Fruit fly (Drosophila melanogaster) whole organism, embryonic: ENCODE results near the gene CG13028.

Experiments used
- Abd-B ChIP-seq: fragments of 200-800 bp; sonication (Bioruptor generic); optimal IDR thresholded peaks from 2 replicates; lab custom pipeline; 2018; ENCODE audit warnings: missing biosample characterization, mild to moderate bottlenecking, missing genetic modification characterization, moderate library complexity
- BtbVII ChIP-seq: fragments of 200-800 bp; sonication (Bioruptor generic); optimal IDR thresholded peaks from 3 replicates; lab custom pipeline; 2017; ENCODE audit warnings: missing biosample characterization, mild to moderate bottlenecking, missing genetic modification characterization
- CG10321 ChIP-seq: fragments of 200-800 bp; sonication (Bioruptor generic); IDR thresholded peaks from 2 replicates; pipeline ENCODE4 v1.3.6; 2022; ENCODE audit warnings: missing biosample characterization, missing genetic modification characterization
- CG10543 ChIP-seq: fragments of 200-800 bp; sonication (Bioruptor generic); optimal IDR thresholded peaks from 3 replicates; lab custom pipeline; 2017; ENCODE audit warnings: missing biosample characterization, mild to moderate bottlenecking, missing genetic modification characterization, moderate library complexity
- CG11093 ChIP-seq: fragments of 200-800 bp; sonication (Bioruptor generic); IDR thresholded peaks from 3 replicates; pipeline ENCODE4 v1.3.6; 2022; ENCODE audit warnings: missing biosample characterization, missing genetic modification characterization
- CG11504 ChIP-seq: fragments of 200-800 bp; sonication (Bioruptor generic); optimal IDR thresholded peaks from 3 replicates; lab custom pipeline; 2019; ENCODE audit warnings: missing biosample characterization, mild to moderate bottlenecking, missing genetic modification characterization, moderate library complexity
- CG13624 ChIP-seq: fragments of 200-800 bp; sonication (Bioruptor generic); optimal IDR thresholded peaks from 2 replicates; lab custom pipeline; 2016; ENCODE audit warnings: missing biosample characterization, missing genetic modification characterization
- CG14441 ChIP-seq: fragments of 200-800 bp; sonication (Bioruptor generic); IDR thresholded peaks from 2 replicates; pipeline ENCODE4 v1.3.6; 2022; ENCODE audit warnings: missing biosample characterization, missing genetic modification characterization
- CG32767 ChIP-seq: fragments of 200-800 bp; sonication (Bioruptor generic); IDR thresholded peaks from 2 replicates; pipeline ENCODE4 v1.3.6; 2022; ENCODE audit warnings: missing biosample characterization, missing genetic modification characterization
- CG34376 ChIP-seq: fragments of 200-800 bp; sonication (Bioruptor generic); optimal IDR thresholded peaks from 2 replicates; lab custom pipeline; 2018; ENCODE audit warnings: missing biosample characterization, mild to moderate bottlenecking, missing genetic modification characterization
- CG3847 ChIP-seq: fragments of 200-800 bp; sonication (Bioruptor generic); IDR thresholded peaks from 2 replicates; pipeline ENCODE4 v1.3.6; 2022; ENCODE audit warnings: missing biosample characterization, missing genetic modification characterization
- CG6272 ChIP-seq: fragments of 200-800 bp; sonication (Bioruptor generic); IDR thresholded peaks from 2 replicates; pipeline ENCODE4 v1.3.6; 2022; ENCODE audit warnings: missing biosample characterization, missing genetic modification characterization
- CG7271 ChIP-seq: fragments of 200-800 bp; sonication (Bioruptor generic); optimal IDR thresholded peaks from 2 replicates; lab custom pipeline; 2018; ENCODE audit warnings: missing biosample characterization, mild to moderate bottlenecking, missing genetic modification characterization, moderate library complexity
- CG7987 ChIP-seq: fragments of 200-800 bp; sonication (Bioruptor generic); optimal IDR thresholded peaks from 2 replicates; lab custom pipeline; 2018; ENCODE audit warnings: missing biosample characterization, mild to moderate bottlenecking, missing genetic modification characterization, moderate library complexity
- CTCF ChIP-seq: fragments of 200-800 bp; sonication (Bioruptor generic); optimal IDR thresholded peaks from 2 replicates; lab custom pipeline; 2017; ENCODE audit warnings: missing biosample characterization, mild to moderate bottlenecking, missing genetic modification characterization, moderate library complexity
- Deaf1 ChIP-seq: fragments of 200-800 bp; optimal IDR thresholded peaks from 3 replicates; lab custom pipeline; 2019; ENCODE audit warnings: missing biosample characterization, mild to moderate bottlenecking, missing genetic modification characterization, moderate library complexity
- Dip3 ChIP-seq: fragments of 200-800 bp; sonication (Bioruptor generic); optimal IDR thresholded peaks from 3 replicates; lab custom pipeline; 2016; ENCODE audit warnings: missing biosample characterization, missing genetic modification characterization
- GATAe ChIP-seq: fragments of 200-800 bp; sonication (Bioruptor generic); conservative IDR thresholded peaks from 2 replicates; pipeline ENCODE4 v1.3.6; 2022; ENCODE audit warnings: missing biosample characterization, missing genetic modification characterization
- HLH3B ChIP-seq: fragments of 200-800 bp; sonication (Bioruptor generic); IDR thresholded peaks from 2 replicates; pipeline ENCODE4 v1.3.6; 2022; ENCODE audit warnings: missing biosample characterization, missing genetic modification characterization
- Hr78 ChIP-seq, 2 experiments: fragments of 200-800 bp in 1 of 2; fragments of >200 bp in 1 of 2; sonication (Bioruptor generic) in 1 of 2; optimal IDR thresholded peaks; 2 replicates each; lab custom pipeline; 2017 to 2019; ENCODE audit warnings: missing biosample characterization in 2 of 2, missing genetic modification characterization in 2 of 2, mild to moderate bottlenecking in 1 of 2, moderate library complexity in 1 of 2
- Lhr ChIP-seq: fragments of 200-800 bp; sonication (Bioruptor generic); optimal IDR thresholded peaks from 3 replicates; lab custom pipeline; 2017; ENCODE audit warnings: mild to moderate bottlenecking, missing biosample characterization, missing genetic modification reagents, missing genetic modification characterization
- Med ChIP-seq: fragments of 200-800 bp; sonication (Bioruptor generic); peaks from one replicate; lab custom pipeline; 2016; ENCODE audit warnings: missing biosample characterization, missing genetic modification characterization, mild to moderate bottlenecking, inconsistent platforms, moderate library complexity
- Optix ChIP-seq: fragments of 200-800 bp; sonication (Bioruptor generic); IDR thresholded peaks from 3 replicates; pipeline ENCODE4 v1.3.6; 2022; ENCODE audit warnings: missing biosample characterization, missing genetic modification characterization
- Trl ChIP-seq, 3 experiments: fragments of >200 bp in 2 of 3; fragments of 200-800 bp in 1 of 3; sonication (Bioruptor generic) in 1 of 3; optimal IDR thresholded peaks; 2 replicates in 1 of 3; 3 replicates in 2 of 3; lab custom pipeline; 2016 to 2017; ENCODE audit warnings: missing biosample characterization in 1 of 3, missing genetic modification characterization in 1 of 3
- ab ChIP-seq: fragments of 200-800 bp; sonication (Bioruptor generic); optimal IDR thresholded peaks from 2 replicates; lab custom pipeline; 2016; ENCODE audit warnings: missing biosample characterization, missing genetic modification characterization
- br ChIP-seq: fragments of >200 bp; optimal IDR thresholded peaks from 2 replicates; lab custom pipeline; 2017
- chinmo ChIP-seq: fragments of 200-800 bp; sonication (Bioruptor generic); IDR thresholded peaks from 4 replicates; pipeline ENCODE4 v1.3.6; 2022; ENCODE audit warnings: missing biosample characterization, missing genetic modification characterization; ENCODE audit not compliant: partially characterized antibody
- corto ChIP-seq: fragments of 200-800 bp; sonication (Bioruptor generic); optimal IDR thresholded peaks from 2 replicates; lab custom pipeline; 2016; ENCODE audit warnings: missing biosample characterization, mild to moderate bottlenecking, missing genetic modification characterization, moderate library complexity
- crol ChIP-seq: fragments of 200-800 bp; sonication (Bioruptor generic); IDR thresholded peaks from 2 replicates; pipeline ENCODE4 v1.3.6; 2022; ENCODE audit warnings: missing biosample characterization, missing genetic modification characterization
- dysf ChIP-seq: fragments of 200-800 bp; sonication (Bioruptor generic); IDR thresholded peaks from 3 replicates; pipeline ENCODE4 v1.3.6; 2022; ENCODE audit warnings: missing biosample characterization, missing genetic modification characterization
- exex ChIP-seq: fragments of 200-800 bp; sonication (Bioruptor generic); optimal IDR thresholded peaks from 4 replicates; lab custom pipeline; 2018; ENCODE audit warnings: missing biosample characterization, mild to moderate bottlenecking, missing genetic modification characterization, moderate library complexity
- ftz-f1 ChIP-seq: fragments of 200-800 bp; sonication (Bioruptor generic); optimal IDR thresholded peaks from 2 replicates; lab custom pipeline; 2016; ENCODE audit warnings: missing biosample characterization, missing genetic modification characterization
- gce ChIP-seq: fragments of 200-800 bp; sonication (Bioruptor generic); IDR thresholded peaks from 3 replicates; pipeline ENCODE4 v1.3.6; 2022; ENCODE audit warnings: missing biosample characterization, missing genetic modification characterization
- gcm ChIP-seq: fragments of 200-800 bp; sonication (Bioruptor generic); optimal IDR thresholded peaks from 2 replicates; lab custom pipeline; 2019; ENCODE audit warnings: missing biosample characterization, mild to moderate bottlenecking, missing genetic modification characterization, moderate library complexity
- grau ChIP-seq: fragments of 200-800 bp; optimal IDR thresholded peaks from 3 replicates; lab custom pipeline; 2019; ENCODE audit warnings: missing biosample characterization, mild to moderate bottlenecking, missing genetic modification characterization, moderate library complexity
- gro ChIP-seq: fragments of 200-800 bp; sonication (Bioruptor generic); optimal IDR thresholded peaks from 2 replicates; lab custom pipeline; 2016; ENCODE audit warnings: missing biosample characterization, missing genetic modification characterization
- h ChIP-seq: fragments of >200 bp; optimal IDR thresholded peaks from 2 replicates; lab custom pipeline; 2017
- insv ChIP-seq, 2 experiments: fragments of 200-800 bp; sonication (Bioruptor generic); optimal IDR thresholded peaks; 3 replicates each; lab custom pipeline; 2016 to 2018; ENCODE audit warnings: missing biosample characterization in 2 of 2, missing genetic modification characterization in 2 of 2
- lola ChIP-seq, 3 experiments: fragments of >200 bp in 2 of 3; fragments of 200-800 bp in 1 of 3; sonication (Bioruptor generic) in 1 of 3; optimal IDR thresholded peaks; 2 replicates each; lab custom pipeline; 2017 to 2019; ENCODE audit warnings: missing biosample characterization in 3 of 3, missing genetic modification characterization in 3 of 3, mild to moderate bottlenecking in 1 of 3, moderate library complexity in 1 of 3
- mirr ChIP-seq: fragments of 200-800 bp; sonication (Bioruptor generic); optimal IDR thresholded peaks from 3 replicates; lab custom pipeline; 2018; ENCODE audit warnings: missing biosample characterization, mild to moderate bottlenecking, missing genetic modification characterization
- nerfin-2 ChIP-seq: fragments of 200-800 bp; sonication (Bioruptor generic); IDR thresholded peaks from 2 replicates; pipeline ENCODE4 v1.3.6; 2022; ENCODE audit warnings: missing biosample characterization, missing genetic modification characterization; ENCODE audit not compliant: partially characterized antibody
- pros ChIP-seq: fragments of 200-800 bp; sonication (Bioruptor generic); optimal IDR thresholded peaks from 3 replicates; lab custom pipeline; 2019; ENCODE audit warnings: missing biosample characterization, mild to moderate bottlenecking, missing genetic modification characterization, moderate library complexity
- run ChIP-seq: fragments of 200-800 bp; sonication (Bioruptor generic); optimal IDR thresholded peaks from 3 replicates; lab custom pipeline; 2018; ENCODE audit warnings: missing biosample characterization, mild to moderate bottlenecking, missing genetic modification characterization
- scrt ChIP-seq: fragments of 200-800 bp; sonication (Bioruptor generic); optimal IDR thresholded peaks from 2 replicates; lab custom pipeline; 2018; ENCODE audit warnings: missing biosample characterization, mild to moderate bottlenecking, missing genetic modification characterization, moderate library complexity
- sr ChIP-seq: fragments of 200-800 bp; sonication (Bioruptor generic); IDR thresholded peaks from 3 replicates; pipeline ENCODE4 v1.3.6; 2022; ENCODE audit warnings: missing biosample characterization, missing genetic modification characterization
- stc ChIP-seq: fragments of 200-800 bp; sonication (Bioruptor generic); IDR thresholded peaks from 2 replicates; pipeline ENCODE4 v1.3.6; 2022; ENCODE audit warnings: missing biosample characterization, missing genetic modification characterization
- tio ChIP-seq: fragments of 200-800 bp; sonication (Bioruptor generic); optimal IDR thresholded peaks from 2 replicates; lab custom pipeline; 2017; ENCODE audit warnings: missing biosample characterization, missing genetic modification characterization, inconsistent platforms
- tna ChIP-seq: fragments of 200-800 bp; sonication (Bioruptor generic); IDR thresholded peaks from 2 replicates; pipeline ENCODE4 v1.3.6; 2022; ENCODE audit warnings: missing biosample characterization, missing genetic modification characterization; ENCODE audit not compliant: partially characterized antibody
- vvl ChIP-seq: fragments of 200-800 bp; sonication (Bioruptor generic); IDR thresholded peaks from 2 replicates; pipeline ENCODE4 v1.3.6; 2022; ENCODE audit warnings: missing biosample characterization, missing genetic modification characterization
- yki ChIP-seq: fragments of >200 bp; optimal IDR thresholded peaks from 3 replicates; lab custom pipeline; 2018

CG13028 gene

DNA sequence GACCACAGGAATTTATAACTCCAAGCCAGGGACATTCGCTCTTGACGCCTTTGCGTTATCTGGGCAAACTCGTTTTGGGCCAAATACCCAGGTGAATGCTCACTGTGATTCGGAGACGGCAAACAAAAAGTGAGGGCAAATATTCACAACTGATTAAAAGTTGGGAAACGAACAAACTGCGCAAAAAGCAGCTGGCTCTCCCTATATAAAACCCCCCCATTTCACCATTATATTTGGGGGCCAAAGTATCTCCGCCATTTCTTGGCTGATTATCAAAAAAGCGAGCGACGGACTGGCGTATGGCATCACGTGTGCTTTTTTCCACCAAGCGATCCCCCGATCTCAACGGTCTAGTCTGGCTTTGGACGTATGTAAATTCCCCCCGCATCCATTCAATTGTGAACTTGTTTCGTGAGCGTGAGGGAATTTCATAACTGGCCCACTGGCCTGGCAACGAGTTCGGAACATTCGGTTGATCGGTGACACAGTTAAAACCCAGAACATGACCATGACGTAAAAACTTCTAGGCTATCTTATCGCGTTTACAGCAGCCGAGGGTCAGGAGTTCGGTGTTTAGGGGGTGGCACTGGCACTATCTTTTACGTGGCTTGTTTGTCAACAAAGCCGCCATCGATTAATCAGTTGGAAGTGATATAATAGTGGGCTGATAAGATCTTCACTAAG, 35.5 kb downstream of the CG13028 start (continued):
- TF ChIP-seq CG14441 (GFP tag; lab: Robert Waterston, UW): no peak
- peak; percentile 81 for TF ChIP-seq ftz-f1 (GFP tag; lab: Kevin White, UChicago)
- TF ChIP-seq Deaf1 (tag; lab: Kevin White, UChicago): peak; percentile 43
- peak; percentile 75 for TF ChIP-seq CG10543 (GFP tag; lab: Kevin White, UChicago)
- TF ChIP-seq sr (GFP tag; lab: Robert Waterston, UW): peak; percentile 72; the same call in 1 of the 3 replicates
- TF ChIP-seq Optix (GFP tag; lab: Robert Waterston, UW): no peak
- no peak for TF ChIP-seq CG10321 (GFP tag; lab: Robert Waterston, UW)
- TF ChIP-seq tna (GFP tag; lab: Robert Waterston, UW): no peak
- no peak for TF ChIP-seq run
- TF ChIP-seq corto (GFP tag; lab: Kevin White, UChicago): no peak
- TF ChIP-seq Abd-B: no peak
- no peak for TF ChIP-seq CG6272 (GFP tag; lab: Robert Waterston, UW)
- peak; percentile 66 for TF ChIP-seq mirr (GFP tag; lab: Kevin White, UChicago)
- TF ChIP-seq pros (GFP tag; lab: Kevin White, UChicago): peak; percentile 17
- TF ChIP-seq CG11093: no peak
- TF ChIP-seq Hr78 (GFP tag; optimal IDR thresholded peaks at IDR 0.05; lab: Kevin White, UChicago): peak in 1 of 2 experiments; percentile 92
- TF ChIP-seq chinmo (GFP tag; lab: Robert Waterston, UW): peak; percentile 71; the same call in 1 of the 4 replicates
- TF ChIP-seq gro (GFP tag; lab: Kevin White, UChicago): peak; percentile 45
- TF ChIP-seq exex (tag; lab: Kevin White, UChicago): peak; percentile 54
- no peak for TF ChIP-seq nerfin-2
- no peak for TF ChIP-seq CG32767 (GFP tag; lab: Robert Waterston, UW)
- TF ChIP-seq Trl (optimal IDR thresholded peaks at IDR 0.05; lab: Kevin White, UChicago): no peak
- TF ChIP-seq Trl (GFP tag; optimal IDR thresholded peaks at IDR 0.05; lab: Kevin White, UChicago): no peak
- TF ChIP-seq tio (GFP tag; lab: Kevin White, UChicago): no peak
- peak; percentile 37 for TF ChIP-seq CG13624 (GFP tag; lab: Kevin White, UChicago)
- TF ChIP-seq ab: no peak
- no peak for TF ChIP-seq br (lab: Kevin White, UChicago)
- TF ChIP-seq Med (GFP tag; lab: Kevin White, UChicago): peak; percentile 79
- TF ChIP-seq h (lab: Kevin White, UChicago): no peak
- TF ChIP-seq CG34376 (GFP tag; lab: Kevin White, UChicago): peak; percentile 72
- TF ChIP-seq GATAe (GFP tag; lab: Robert Waterston, UW): peak; percentile 52; the same call in 1 of the 2 replicates
- no peak for TF ChIP-seq lola (GFP tag; optimal IDR thresholded peaks at IDR 0.05; lab: Kevin White, UChicago)
- TF ChIP-seq insv (GFP tag; optimal IDR thresholded peaks at IDR 0.05; lab: Kevin White, UChicago): no peak
- peak; percentile 59 for TF ChIP-seq vvl (GFP tag; lab: Robert Waterston, UW)
- TF ChIP-seq CG7987: peak; percentile 63
- TF ChIP-seq grau: no peak
- peak; percentile 45 for TF ChIP-seq BtbVII (GFP tag; lab: Kevin White, UChicago)
- TF ChIP-seq dysf (GFP tag; lab: Robert Waterston, UW): no peak

DNA sequence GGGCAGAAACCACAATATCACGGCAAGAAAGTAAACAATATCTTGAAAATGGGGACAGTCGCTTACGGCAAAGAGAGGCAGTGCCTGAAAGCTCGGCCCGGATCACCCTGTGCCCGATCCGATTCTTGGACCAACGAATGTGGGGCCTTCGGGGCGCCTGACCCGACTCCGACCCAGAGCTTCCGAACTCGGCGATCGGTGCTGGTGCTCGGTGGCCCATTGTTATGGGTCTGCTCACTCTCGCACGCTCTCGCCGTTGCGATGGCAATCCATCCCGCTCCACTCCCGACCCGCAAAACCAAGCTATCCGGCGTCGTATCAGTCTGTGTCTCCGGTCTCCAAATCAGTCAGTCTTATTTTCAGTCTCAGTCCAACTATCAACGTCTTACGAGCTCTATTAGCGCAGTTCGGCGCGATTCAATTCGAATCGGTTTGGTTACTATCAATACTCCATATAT, 46.6 kb downstream of the CG13028 start, which contains the start of gene Exn:
Gene Exn, plus strand, starts transcription at position 362 of the 458 bp plus-strand sequence.
- TF ChIP-seq Dip3 (GFP tag; lab: Kevin White, UChicago): peak; percentile 0
- peak; percentile 59 for TF ChIP-seq GATAe (GFP tag; lab: Robert Waterston, UW)
- peak; percentile 85 for TF ChIP-seq CG10543 (GFP tag; lab: Kevin White, UChicago)
- TF ChIP-seq CG3847 (GFP tag; lab: Robert Waterston, UW): peak; percentile 49; the same call in 1 of the 2 replicates
- TF ChIP-seq CG11504 (tag; lab: Kevin White, UChicago): no peak
- peak; percentile 38 for TF ChIP-seq gcm (GFP tag; lab: Kevin White, UChicago)
- peak; percentile 45; the same call in 1 of the 3 replicates for TF ChIP-seq gce (GFP tag; lab: Robert Waterston, UW)
- no peak for TF ChIP-seq CG7271 (tag; lab: Kevin White, UChicago)
- no peak for TF ChIP-seq yki (lab: Kevin White, UChicago)
- peak; percentile 55; the same call in 1 of the 2 replicates for TF ChIP-seq stc (GFP tag; lab: Robert Waterston, UW)
- TF ChIP-seq crol (GFP tag; lab: Robert Waterston, UW): peak; percentile 92
- no peak for TF ChIP-seq scrt
- TF ChIP-seq Lhr (GFP tag; lab: Kevin White, UChicago): no peak
- no peak for TF ChIP-seq CTCF (GFP tag; lab: Kevin White, UChicago)
- peak; percentile 47; the same call in 1 of the 2 replicates for TF ChIP-seq HLH3B
